Fruit fly (Drosophila melanogaster) whole organism, embryonic: Measurements from ENCODE around the gene gogo.

Experiments used
- Ada2b ChIP-seq: fragments of 200-800 bp; sonication (Bioruptor generic); IDR thresholded peaks from 2 replicates; pipeline ENCODE4 v1.3.6; 2022; ENCODE audit warnings: missing biosample characterization, missing genetic modification characterization
- Adf1 ChIP-seq: fragments of 200-800 bp; sonication (Bioruptor generic); IDR thresholded peaks from 2 replicates; pipeline ENCODE4 v1.3.6; 2022; ENCODE audit warnings: missing biosample characterization, missing genetic modification characterization
- Atf6 ChIP-seq: fragments of 200-800 bp; sonication (Bioruptor generic); IDR thresholded peaks from 2 replicates; pipeline ENCODE4 v1.3.6; 2022; ENCODE audit warnings: missing biosample characterization, missing genetic modification characterization
- Awh ChIP-seq: fragments of 200-800 bp; sonication (Bioruptor generic); IDR thresholded peaks from 2 replicates; pipeline ENCODE4, ENCODE4 v1.3.6; 2022; ENCODE audit warnings: missing biosample characterization, missing genetic modification characterization
- BEAF-32 ChIP-seq: fragments of 200-800 bp; sonication (Bioruptor generic); optimal IDR thresholded peaks from 3 replicates; lab custom pipeline; 2017; ENCODE audit warnings: missing biosample characterization, missing genetic modification characterization, mild to moderate bottlenecking, moderate library complexity, missing genetic modification reagents
- Bgb ChIP-seq: fragments of 200-800 bp; sonication (Bioruptor generic); IDR thresholded peaks from 2 replicates; pipeline ENCODE4 v1.3.6; 2022; ENCODE audit warnings: missing biosample characterization, missing genetic modification characterization; ENCODE audit not compliant: partially characterized antibody
- Bteb2 ChIP-seq: fragments of 200-800 bp; sonication (Bioruptor generic); optimal IDR thresholded peaks from 2 replicates; lab custom pipeline; 2016; ENCODE audit warnings: missing biosample characterization, missing genetic modification characterization
- CG10209 ChIP-seq: fragments of 200-800 bp; sonication (Bioruptor generic); optimal IDR thresholded peaks from 3 replicates; lab custom pipeline; 2017; ENCODE audit warnings: missing biosample characterization, mild to moderate bottlenecking, missing genetic modification characterization, missing genetic modification reagents
- CG10267 ChIP-seq: fragments of 200-800 bp; sonication (Bioruptor generic); optimal IDR thresholded peaks from 2 replicates; lab custom pipeline; 2018; ENCODE audit warnings: missing biosample characterization, mild to moderate bottlenecking, missing genetic modification characterization, moderate library complexity
- CG13123 ChIP-seq: fragments of 200-800 bp; sonication (Bioruptor generic); optimal IDR thresholded peaks from 2 replicates; lab custom pipeline; 2016; ENCODE audit warnings: missing biosample characterization, missing genetic modification characterization
- CG15269 ChIP-seq: fragments of 200-800 bp; sonication (Bioruptor generic); optimal IDR thresholded peaks from 2 replicates; lab custom pipeline; 2018; ENCODE audit warnings: missing biosample characterization, mild to moderate bottlenecking, missing genetic modification characterization, moderate library complexity
- CG18011 ChIP-seq: fragments of 200-800 bp; sonication (Bioruptor generic); optimal IDR thresholded peaks from 2 replicates; lab custom pipeline; 2017; ENCODE audit warnings: missing biosample characterization, missing genetic modification characterization, mild to moderate bottlenecking, moderate library complexity, missing genotype
- CG18262 ChIP-seq: fragments of 200-800 bp; optimal IDR thresholded peaks from 3 replicates; lab custom pipeline; 2019; ENCODE audit warnings: missing biosample characterization, mild to moderate bottlenecking, missing genetic modification characterization, moderate library complexity
- CG18599 ChIP-seq: fragments of 200-800 bp; sonication (Bioruptor generic); optimal IDR thresholded peaks from 3 replicates; lab custom pipeline; 2017; ENCODE audit warnings: missing biosample characterization, missing genetic modification characterization, mild to moderate bottlenecking, moderate library complexity, missing genetic modification reagents
- CG30403 ChIP-seq: fragments of 200-800 bp; sonication (Bioruptor generic); optimal IDR thresholded peaks from 3 replicates; lab custom pipeline; 2016; ENCODE audit warnings: missing biosample characterization, missing genetic modification characterization
- CG4854 ChIP-seq: fragments of 200-800 bp; sonication (Bioruptor generic); optimal IDR thresholded peaks from 2 replicates; lab custom pipeline; 2016; ENCODE audit warnings: missing biosample characterization, missing genetic modification characterization, inconsistent platforms
- CG7987 ChIP-seq: fragments of 200-800 bp; sonication (Bioruptor generic); optimal IDR thresholded peaks from 2 replicates; lab custom pipeline; 2018; ENCODE audit warnings: missing biosample characterization, mild to moderate bottlenecking, missing genetic modification characterization, moderate library complexity
- CG9876 ChIP-seq: fragments of 200-800 bp; sonication (Bioruptor generic); optimal IDR thresholded peaks from 2 replicates; lab custom pipeline; 2016; ENCODE audit warnings: missing biosample characterization, missing genetic modification characterization
- Dek ChIP-seq: fragments of 200-800 bp; sonication (Bioruptor generic); optimal IDR thresholded peaks from 3 replicates; lab custom pipeline; 2019; ENCODE audit warnings: missing biosample characterization, mild to moderate bottlenecking, missing genetic modification characterization, moderate library complexity
- H2.0 ChIP-seq: fragments of 200-800 bp; sonication (Bioruptor generic); IDR thresholded peaks from 2 replicates; pipeline ENCODE4 v1.3.6; 2022; ENCODE audit warnings: missing biosample characterization, missing genetic modification characterization
- HLH4C ChIP-seq: fragments of 200-800 bp; sonication (Bioruptor generic); IDR thresholded peaks from 3 replicates; pipeline ENCODE4 v1.3.6; 2022; ENCODE audit warnings: missing biosample characterization, missing genetic modification characterization; ENCODE audit not compliant: partially characterized antibody
- HLHmδ ChIP-seq: fragments of 200-800 bp; sonication (Bioruptor generic); optimal IDR thresholded peaks from 2 replicates; lab custom pipeline; 2018; ENCODE audit warnings: missing biosample characterization, mild to moderate bottlenecking, missing genetic modification characterization, moderate library complexity
- Med ChIP-seq: fragments of 200-800 bp; sonication (Bioruptor generic); peaks from one replicate; lab custom pipeline; 2016; ENCODE audit warnings: missing biosample characterization, missing genetic modification characterization, mild to moderate bottlenecking, inconsistent platforms, moderate library complexity
- NC2β ChIP-seq: fragments of 200-800 bp; sonication (Bioruptor generic); optimal IDR thresholded peaks from 2 replicates; lab custom pipeline; 2016; ENCODE audit warnings: missing biosample characterization, missing genetic modification characterization
- NfI ChIP-seq: fragments of 200-800 bp; sonication (Bioruptor generic); optimal IDR thresholded peaks from 3 replicates; lab custom pipeline; 2018; ENCODE audit warnings: missing biosample characterization, mild to moderate bottlenecking, missing genetic modification characterization, moderate library complexity
- Ptx1 ChIP-seq: fragments of 200-800 bp; sonication (Bioruptor generic); IDR thresholded peaks from 2 replicates; pipeline ENCODE4 v1.3.6; 2022; ENCODE audit warnings: missing biosample characterization, missing genetic modification characterization
- Six4 ChIP-seq: fragments of 200-800 bp; sonication (Bioruptor generic); optimal IDR thresholded peaks from 2 replicates; lab custom pipeline; 2016; ENCODE audit warnings: missing biosample characterization, missing genetic modification characterization
- Spps ChIP-seq: fragments of 200-800 bp; sonication (Bioruptor generic); optimal IDR thresholded peaks from 2 replicates; lab custom pipeline; 2018; ENCODE audit warnings: missing biosample characterization, mild to moderate bottlenecking, missing genetic modification characterization
- ab ChIP-seq: fragments of 200-800 bp; sonication (Bioruptor generic); optimal IDR thresholded peaks from 2 replicates; lab custom pipeline; 2016; ENCODE audit warnings: missing biosample characterization, missing genetic modification characterization
- ap ChIP-seq: fragments of 200-800 bp; sonication (Bioruptor generic); IDR thresholded peaks from 2 replicates; pipeline ENCODE4 v1.3.6; 2022; ENCODE audit warnings: missing biosample characterization, missing genetic modification characterization
- ato ChIP-seq: fragments of 200-800 bp; sonication (Bioruptor generic); IDR thresholded peaks from 2 replicates; pipeline ENCODE4 v1.3.6; 2022; ENCODE audit warnings: missing biosample characterization, missing genetic modification characterization; ENCODE audit not compliant: partially characterized antibody
- bowl ChIP-seq: fragments of 200-800 bp; sonication (Bioruptor generic); IDR thresholded peaks from 2 replicates; pipeline ENCODE4 v1.3.6; 2022; ENCODE audit warnings: missing biosample characterization, missing genetic modification characterization
- chn ChIP-seq: fragments of 200-800 bp; sonication (Bioruptor generic); optimal IDR thresholded peaks from 2 replicates; lab custom pipeline; 2016; ENCODE audit warnings: missing biosample characterization, missing genetic modification characterization
- emc ChIP-seq: fragments of 200-800 bp; sonication (Bioruptor generic); optimal IDR thresholded peaks from 2 replicates; lab custom pipeline; 2016; ENCODE audit warnings: missing biosample characterization, missing genetic modification characterization
- fd64A ChIP-seq: fragments of 200-800 bp; sonication (Bioruptor generic); optimal IDR thresholded peaks from 3 replicates; lab custom pipeline; 2018; ENCODE audit warnings: missing biosample characterization, mild to moderate bottlenecking, missing genetic modification characterization
- gfzf ChIP-seq: fragments of 200-800 bp; sonication (Bioruptor generic); optimal IDR thresholded peaks from 2 replicates; lab custom pipeline; 2016; ENCODE audit warnings: missing biosample characterization, mild to moderate bottlenecking, missing genetic modification characterization, moderate library complexity
- her ChIP-seq: fragments of 200-800 bp; sonication (Bioruptor generic); optimal IDR thresholded peaks from 2 replicates; lab custom pipeline; 2016; ENCODE audit warnings: missing biosample characterization, missing genetic modification characterization
- jumu ChIP-seq: fragments of 200-800 bp; sonication (Bioruptor generic); optimal IDR thresholded peaks from 3 replicates; lab custom pipeline; 2016; ENCODE audit warnings: missing biosample characterization, missing genetic modification characterization
- kay ChIP-seq: fragments of 200-800 bp; sonication (Bioruptor generic); optimal IDR thresholded peaks from 2 replicates; lab custom pipeline; 2016; ENCODE audit warnings: missing biosample characterization, missing genetic modification characterization
- luna ChIP-seq: fragments of 200-800 bp; sonication (Bioruptor generic); optimal IDR thresholded peaks from 2 replicates; lab custom pipeline; 2016; ENCODE audit warnings: missing biosample characterization, missing genetic modification characterization
- maf-S ChIP-seq: fragments of 200-800 bp; sonication (Bioruptor generic); optimal IDR thresholded peaks from 2 replicates; lab custom pipeline; 2016; ENCODE audit warnings: missing biosample characterization, missing genetic modification characterization
- mam ChIP-seq: fragments of 200-800 bp; sonication (Bioruptor generic); optimal IDR thresholded peaks from 3 replicates; lab custom pipeline; 2016; ENCODE audit warnings: missing biosample characterization, missing genetic modification characterization
- prd ChIP-seq, 3 experiments: fragments of >200 bp in 2 of 3; fragments of 200-800 bp in 1 of 3; sonication (Bioruptor generic) in 1 of 3; optimal IDR thresholded peaks in 2 of 3; IDR thresholded peaks in 1 of 3; 2 replicates in 2 of 3; 3 replicates in 1 of 3; pipeline versions ENCODE4 v1.3.6 to Lab custom; 2017 to 2022; ENCODE audit warnings: missing biosample characterization in 1 of 3, missing genetic modification characterization in 1 of 3
- pzg ChIP-seq: fragments of 200-800 bp; sonication (Bioruptor generic); optimal IDR thresholded peaks from 3 replicates; lab custom pipeline; 2018; ENCODE audit warnings: missing biosample characterization, mild to moderate bottlenecking, missing genetic modification characterization, moderate library complexity
- row ChIP-seq: fragments of 200-800 bp; sonication (Bioruptor generic); IDR thresholded peaks from 3 replicates; pipeline ENCODE4 v1.3.6; 2022; ENCODE audit warnings: missing biosample characterization, missing genetic modification characterization
- slp2 ChIP-seq: fragments of 200-800 bp; sonication (Bioruptor generic); optimal IDR thresholded peaks from 2 replicates; lab custom pipeline; 2016; ENCODE audit warnings: missing biosample characterization, missing genetic modification characterization
- tna ChIP-seq: fragments of 200-800 bp; sonication (Bioruptor generic); IDR thresholded peaks from 2 replicates; pipeline ENCODE4 v1.3.6; 2022; ENCODE audit warnings: missing biosample characterization, missing genetic modification characterization; ENCODE audit not compliant: partially characterized antibody
- unpg ChIP-seq: fragments of 200-800 bp; sonication (Bioruptor generic); optimal IDR thresholded peaks from 3 replicates; lab custom pipeline; 2018; ENCODE audit warnings: missing biosample characterization, mild to moderate bottlenecking, missing genetic modification characterization, moderate library complexity

Gene gogo

DNA sequence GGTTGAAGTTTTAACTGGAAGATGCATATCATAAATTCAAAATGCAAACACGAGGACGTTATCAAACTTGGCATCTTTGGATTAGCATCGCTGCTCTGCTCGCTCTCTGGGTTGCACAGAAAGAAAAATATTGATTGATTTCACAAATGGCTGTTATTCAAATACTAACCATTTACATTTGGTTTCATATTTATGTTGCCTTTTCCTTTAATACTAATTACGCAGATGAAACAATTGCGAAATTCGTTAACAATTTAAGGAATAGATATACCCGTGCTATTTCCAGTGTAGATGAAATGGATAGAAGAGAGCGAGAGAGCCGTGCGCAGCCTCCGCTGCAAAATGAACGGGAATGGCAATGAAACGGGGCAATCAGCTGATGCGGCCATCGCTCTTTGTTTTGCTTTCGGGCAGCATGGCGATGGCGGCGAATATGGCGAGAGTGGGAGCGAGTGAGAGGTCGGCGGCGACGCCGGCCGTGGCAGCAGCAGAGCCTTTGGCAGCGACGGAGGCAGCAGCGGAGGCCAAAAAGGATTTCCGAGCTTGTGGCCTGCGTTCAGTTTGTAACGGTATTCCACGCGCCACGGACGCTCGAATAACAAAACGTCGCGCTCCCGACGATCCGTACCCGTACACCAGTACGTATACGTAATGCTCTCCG lies 47.3 kb downstream of the gogo start, which contains the start of gene rdgC (continued):
- TF ChIP-seq CG30403 (GFP tag; lab: Kevin White, UChicago) = peak; percentile 95
- peak; percentile 17 for TF ChIP-seq pzg (GFP tag; lab: Kevin White, UChicago)
- TF ChIP-seq CG18599 (GFP tag; lab: Kevin White, UChicago) = peak; percentile 98
- TF ChIP-seq Spps (tag; lab: Kevin White, UChicago) = peak; percentile 40
- peak; percentile 33 for TF ChIP-seq ab (GFP tag; lab: Kevin White, UChicago)
- TF ChIP-seq CG7987 (GFP tag; lab: Kevin White, UChicago) = peak; percentile 92
- TF ChIP-seq her = peak; percentile 92
- TF ChIP-seq Bgb (GFP tag; lab: Robert Waterston, UW) = peak; percentile 11; the same call in 1 of the 2 replicates
- TF ChIP-seq tna = no peak
- peak; percentile 99 for TF ChIP-seq Adf1 (GFP tag; lab: Robert Waterston, UW)
- TF ChIP-seq H2.0 (GFP tag; lab: Robert Waterston, UW) = peak; percentile 94
- TF ChIP-seq NC2β (GFP tag; lab: Kevin White, UChicago) = peak; percentile 93
- TF ChIP-seq gfzf (GFP tag; lab: Kevin White, UChicago) = peak; percentile 9
- peak; percentile 99 for TF ChIP-seq Med (GFP tag; lab: Kevin White, UChicago)
- peak; percentile 95 for TF ChIP-seq jumu
- TF ChIP-seq Bteb2 (GFP tag; lab: Kevin White, UChicago) = peak; percentile 94
- peak; percentile 94 for TF ChIP-seq maf-S (GFP tag; lab: Kevin White, UChicago)
- no peak for TF ChIP-seq HLH4C (GFP tag; lab: Robert Waterston, UW)
- peak; percentile 96 for TF ChIP-seq NfI (GFP tag; lab: Kevin White, UChicago)
- TF ChIP-seq CG4854 (GFP tag; lab: Kevin White, UChicago) = peak; percentile 94
- TF ChIP-seq CG18011 = peak; percentile 81
- TF ChIP-seq emc (GFP tag; lab: Kevin White, UChicago) = peak; percentile 93
- TF ChIP-seq fd64A (GFP tag; lab: Kevin White, UChicago) = peak; percentile 85
- TF ChIP-seq CG15269 (tag; lab: Kevin White, UChicago) = peak; percentile 96
- TF ChIP-seq Dek (tag; lab: Kevin White, UChicago) = peak; percentile 94
- peak; percentile 92 for TF ChIP-seq CG18262 (tag; lab: Kevin White, UChicago)
- peak; percentile 93 for TF ChIP-seq CG10209
- TF ChIP-seq bowl (GFP tag; lab: Robert Waterston, UW) = peak; percentile 91
- peak; percentile 96 for TF ChIP-seq Ptx1
- peak; percentile 95 for TF ChIP-seq Six4 (GFP tag; lab: Kevin White, UChicago)
- TF ChIP-seq CG13123 = peak; percentile 90
- TF ChIP-seq ato (GFP tag; lab: Robert Waterston, UW) = no peak
- peak; percentile 86 for TF ChIP-seq luna (GFP tag; lab: Kevin White, UChicago)
- peak; percentile 98 for TF ChIP-seq Ada2b
- peak; percentile 94 for TF ChIP-seq ap (GFP tag; lab: Robert Waterston, UW)
- peak; percentile 92 for TF ChIP-seq CG9876
- TF ChIP-seq unpg = peak; percentile 97
- no peak for TF ChIP-seq BEAF-32
- no peak for TF ChIP-seq prd (optimal IDR thresholded peaks at IDR 0.05; lab: Kevin White, UChicago)
- TF ChIP-seq prd (GFP tag; IDR thresholded peaks at IDR 0.05; lab: Robert Waterston, UW) = peak; percentile 97
- TF ChIP-seq slp2 (GFP tag; lab: Kevin White, UChicago) = peak; percentile 93
- TF ChIP-seq chn (GFP tag; lab: Kevin White, UChicago) = peak; percentile 91
- peak; percentile 89 for TF ChIP-seq CG10267
- TF ChIP-seq HLHmδ (GFP tag; lab: Kevin White, UChicago) = no peak
- TF ChIP-seq row = peak; percentile 96
- TF ChIP-seq mam (GFP tag; lab: Kevin White, UChicago) = peak; percentile 97
- TF ChIP-seq Atf6 (GFP tag; lab: Robert Waterston, UW) = peak; percentile 97
- TF ChIP-seq Awh (GFP tag; lab: Robert Waterston, UW) = peak; percentile 97
- TF ChIP-seq kay (GFP tag; lab: Kevin White, UChicago) = peak; percentile 91
